Worm (Caenorhabditis elegans): ENCODE measurements around the gene ttbk-2.2.

ttbk-2.2 gene

ce11 chrIV:5083832-5084231 lies 17.0 kb upstream of the ttbk-2.2 start:
- no peak for TF ChIP-seq sea-2 (GFP tag; optimal IDR thresholded peaks at IDR 0.05)
- TF ChIP-seq ceh-82 (tag; optimal IDR thresholded peaks at IDR 0.05) = no peak
- TF ChIP-seq fos-1 (tag; optimal IDR thresholded peaks at IDR 0.05) = no peak
- no peak for TF ChIP-seq unc-39 (tag; optimal IDR thresholded peaks at IDR 0.05)
- no peak for TF ChIP-seq nhr-11 (tag; optimal IDR thresholded peaks at IDR 0.05)
- no peak for TF ChIP-seq nhr-76 (tag; optimal IDR thresholded peaks at IDR 0.05)
- no peak for TF ChIP-seq nfya-1 (tag; optimal IDR thresholded peaks at IDR 0.05; ENCODE audit: insufficient read depth)
- TF ChIP-seq ZK546.5 (tag; optimal IDR thresholded peaks at IDR 0.05) = no peak
- TF ChIP-seq pha-4 (tag; optimal IDR thresholded peaks at IDR 0.05) = no peak
- no peak for TF ChIP-seq jun-1 (tag; optimal IDR thresholded peaks at IDR 0.05)
- no peak for TF ChIP-seq elt-1 (tag; optimal IDR thresholded peaks at IDR 0.05)
- TF ChIP-seq ceh-9 (tag; optimal IDR thresholded peaks at IDR 0.05) = no peak
- no peak for TF ChIP-seq eor-1 (tag; optimal IDR thresholded peaks at IDR 0.05)
- TF ChIP-seq tbx-2 (tag; optimal IDR thresholded peaks at IDR 0.05) = no peak
- no peak for TF ChIP-seq nhr-43 (tag; optimal IDR thresholded peaks at IDR 0.05; ENCODE audit: poor library complexity, severe bottlenecking)
- no peak for TF ChIP-seq ceh-16 (tag; optimal IDR thresholded peaks at IDR 0.05)
- TF ChIP-seq lin-39 (tag; optimal IDR thresholded peaks at IDR 0.05) = no peak
- no peak for TF ChIP-seq ceh-28 (tag; optimal IDR thresholded peaks at IDR 0.05)
- TF ChIP-seq hmg-11 (tag; optimal IDR thresholded peaks at IDR 0.05) = no peak

ce11 chrIV:5082900-5083530 lies 16.2 kb upstream of the ttbk-2.2 start, which contains the start of gene pygo-1:
pygo-1 (plus strand) TSS chrIV:5083303.
- peak; percentile 2 for TF ChIP-seq pha-4 (tag; optimal IDR thresholded peaks at IDR 0.05)
- TF ChIP-seq ama-1 (optimal IDR thresholded peaks at IDR 0.05) = peak; percentile 42
- TF ChIP-seq nhr-76 (tag; optimal IDR thresholded peaks at IDR 0.05) = no peak
- TF ChIP-seq unc-39 (tag; optimal IDR thresholded peaks at IDR 0.05) = no peak
- peak; percentile 26 for TF ChIP-seq nfya-1 (tag; optimal IDR thresholded peaks at IDR 0.05; ENCODE audit: insufficient read depth)
- peak; percentile 66 for TF ChIP-seq elt-2 (tag; optimal IDR thresholded peaks at IDR 0.05)

- TF ChIP-seq egl-5 (tag; optimal IDR thresholded peaks at IDR 0.05) = peak; percentile 1
- TF ChIP-seq nhr-28 (tag; optimal IDR thresholded peaks at IDR 0.05) = no peak
- no peak for TF ChIP-seq aly-2 (tag; optimal IDR thresholded peaks at IDR 0.05)
- peak; percentile 46 for TF ChIP-seq fkh-10 (GFP tag; optimal IDR thresholded peaks at IDR 0.05)
- TF ChIP-seq nfya-1 (tag; optimal IDR thresholded peaks at IDR 0.05; ENCODE audit: insufficient read depth) = peak; percentile 48
These were observed 14.3 kb upstream of the ttbk-2.2 start for ce11 chrIV:5081122-5081521.

ce11 chrIV:5078846-5079245 lies 12.1 kb upstream of the ttbk-2.2 start:
- TF ChIP-seq lin-39 (tag; optimal IDR thresholded peaks at IDR 0.05) (peak; percentile 52), nhr-28 (tag; optimal IDR thresholded peaks at IDR 0.05) (no peak), hmg-11 (tag; optimal IDR thresholded peaks at IDR 0.05) (peak; percentile 1), egl-5 (tag; optimal IDR thresholded peaks at IDR 0.05) (peak; percentile 42), nfya-1 (tag; optimal IDR thresholded peaks at IDR 0.05; ENCODE audit: insufficient read depth) (peak; percentile 19), unc-39 (tag; optimal IDR thresholded peaks at IDR 0.05) (no peak), nhr-43 (tag; optimal IDR thresholded peaks at IDR 0.05; ENCODE audit: poor library complexity, severe bottlenecking) (no peak), nhr-23 (tag; optimal IDR thresholded peaks at IDR 0.05) (no peak), elt-1 (tag; optimal IDR thresholded peaks at IDR 0.05) (no peak), ztf-4 (tag; optimal IDR thresholded peaks at IDR 0.05) (no peak)

ce11 chrIV:5077918-5078317 lies 11.1 kb upstream of the ttbk-2.2 start:
- TF ChIP-seq pha-4 (tag; optimal IDR thresholded peaks at IDR 0.05) = peak; percentile 38
- TF ChIP-seq ztf-11 (tag; optimal IDR thresholded peaks at IDR 0.05) = no peak
- no peak for TF ChIP-seq ZK546.5 (tag; optimal IDR thresholded peaks at IDR 0.05)
- TF ChIP-seq nhr-25 (tag; optimal IDR thresholded peaks at IDR 0.05) = peak; percentile 34
- TF ChIP-seq hmg-11 (tag; optimal IDR thresholded peaks at IDR 0.05) = peak; percentile 15
- TF ChIP-seq mdl-1 (tag; optimal IDR thresholded peaks at IDR 0.05) = no peak
- no peak for TF ChIP-seq nhr-12 (tag; optimal IDR thresholded peaks at IDR 0.05)
- TF ChIP-seq nfya-1 (tag; optimal IDR thresholded peaks at IDR 0.05; ENCODE audit: insufficient read depth) = peak; percentile 54
- no peak for TF ChIP-seq nhr-28 (tag; optimal IDR thresholded peaks at IDR 0.05)
- no peak for TF ChIP-seq ceh-9 (tag; optimal IDR thresholded peaks at IDR 0.05)

ce11 chrIV:5076607-5077006 lies 9.8 kb upstream of the ttbk-2.2 start:
- TF ChIP-seq ztf-4 (tag; optimal IDR thresholded peaks at IDR 0.05) (no peak), nhr-11 (tag; optimal IDR thresholded peaks at IDR 0.05) (no peak), ceh-16 (tag; optimal IDR thresholded peaks at IDR 0.05) (no peak), lsy-12 (tag; optimal IDR thresholded peaks at IDR 0.05) (no peak), nhr-77 (tag; optimal IDR thresholded peaks at IDR 0.05) (no peak), nhr-67 (tag; optimal IDR thresholded peaks at IDR 0.05) (no peak), unc-62 (GFP tag; optimal IDR thresholded peaks at IDR 0.05) (no peak), fkh-10 (GFP tag; optimal IDR thresholded peaks at IDR 0.05) (no peak), lin-15B (tag; optimal IDR thresholded peaks at IDR 0.05) (no peak), nhr-28 (tag; optimal IDR thresholded peaks at IDR 0.05) (no peak), fkh-2 (tag; optimal IDR thresholded peaks at IDR 0.05) (no peak), elt-1 (tag; optimal IDR thresholded peaks at IDR 0.05) (no peak), eor-1 (tag; optimal IDR thresholded peaks at IDR 0.05) (no peak), egl-5 (tag; optimal IDR thresholded peaks at IDR 0.05) (no peak), snpc-4 (tag; optimal IDR thresholded peaks at IDR 0.05) (no peak), elt-3 (tag; optimal IDR thresholded peaks at IDR 0.05) (no peak)

Measured in whole organism, L3 larva.